Worm (Caenorhabditis elegans) whole organism, L2 larva: ENCODE measurements around the gene fbxa-62.

Experiments used
- blmp-1 ChIP-seq: sonication (generic microtip); optimal IDR thresholded peaks from 2 replicates; lab custom pipeline; 2017; ENCODE audit warnings: missing genetic modification characterization, mild to moderate bottlenecking, missing compliant biosample characterization, antibody characterized with exemption, moderate library complexity; ENCODE audit not compliant: insufficient read depth
- elt-3 ChIP-seq: sonication (generic microtip); optimal IDR thresholded peaks from 2 replicates; lab custom pipeline; 2017; ENCODE audit warnings: missing biosample characterization, missing genetic modification characterization
- mab-5 ChIP-seq: fragments of 150-350 bp; optimal IDR thresholded peaks from 2 replicates; lab custom pipeline; 2014; ENCODE audit warnings: missing biosample characterization, missing genetic modification characterization
- mdl-1 ChIP-seq, 2 experiments: fragments of 150-350 bp in 1 of 2; sonication (generic microtip) in 1 of 2; optimal IDR thresholded peaks; 2 replicates each; lab custom pipeline; 2017; ENCODE audit warnings: missing biosample characterization in 2 of 2, missing genetic modification characterization in 2 of 2
- nhr-237 ChIP-seq: fragments of 150-350 bp; optimal IDR thresholded peaks from 2 replicates; lab custom pipeline; 2014; ENCODE audit warnings: missing biosample characterization, missing genetic modification characterization
- peb-1 ChIP-seq: fragments of 150-350 bp; optimal IDR thresholded peaks from 2 replicates; lab custom pipeline; 2014; ENCODE audit warnings: missing biosample characterization, missing genetic modification characterization
- skn-1 ChIP-seq: sonication (generic microtip); optimal IDR thresholded peaks from 2 replicates; lab custom pipeline; 2017; ENCODE audit warnings: missing biosample characterization, missing genetic modification characterization
- snpc-4 ChIP-seq: fragments of 150-350 bp; optimal IDR thresholded peaks from 2 replicates; lab custom pipeline; 2014; ENCODE audit warnings: missing biosample characterization, missing genetic modification characterization

ce11 chrIII:2233399-2233798 lies 5.9 kb downstream of the fbxa-62 start:
- TF ChIP-seq nhr-237 (no peak), mab-5 (tag; lab: Kevin White, UChicago) (no peak), peb-1 (tag; lab: Kevin White, UChicago) (no peak), snpc-4 (tag; lab: Kevin White, UChicago) (no peak), mdl-1 (tag; optimal IDR thresholded peaks at IDR 0.05; lab: Kevin White, UChicago) (no peak), elt-3 (tag; lab: Kevin White, UChicago) (no peak), skn-1 (tag; lab: Kevin White, UChicago) (no peak), blmp-1 (tag; lab: Kevin White, UChicago) (no peak)
